Fruit fly (Drosophila melanogaster): Measurements from ENCODE around the gene AdipoR.

DNA sequence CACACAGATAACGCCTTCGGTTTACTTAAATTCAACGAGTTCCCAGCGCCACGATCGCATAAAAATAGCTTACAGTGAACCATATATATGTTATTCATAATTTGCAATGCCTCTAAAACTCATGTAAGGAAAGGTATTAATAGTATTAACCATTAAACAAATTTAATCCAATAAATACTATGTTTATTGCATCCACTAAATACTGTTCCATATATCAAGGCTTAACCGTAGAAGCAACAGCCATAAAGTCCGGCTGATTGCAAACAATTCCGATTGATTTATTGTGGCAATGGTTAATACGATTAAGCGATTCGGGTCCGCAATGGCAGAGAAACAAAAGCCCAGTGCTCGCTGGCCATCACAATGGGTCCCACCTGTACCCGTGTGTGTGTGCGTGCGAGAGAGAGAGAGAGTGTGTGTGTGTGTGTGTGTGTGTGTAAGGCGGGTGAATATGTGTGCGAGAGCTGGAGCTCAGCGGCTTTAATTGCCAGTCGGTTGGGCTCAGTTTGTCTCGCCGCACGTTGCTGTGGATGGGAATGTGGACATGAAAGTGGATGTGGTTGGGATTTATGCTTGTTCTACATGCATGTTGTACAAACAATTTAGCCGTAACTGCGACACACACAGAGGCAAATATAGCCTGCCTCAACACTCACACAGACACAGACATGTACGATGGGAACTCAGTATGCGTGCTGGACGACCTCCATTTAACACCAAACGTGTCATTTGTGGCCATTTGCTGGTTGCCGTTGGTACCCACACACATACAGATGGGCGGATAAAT, 52.9 kb downstream of the AdipoR start:
- no peak for TF ChIP-seq CG14711 (tag; optimal IDR thresholded peaks at IDR 0.05)
- no peak for TF ChIP-seq Clk (GFP tag; optimal IDR thresholded peaks at IDR 0.05)
- TF ChIP-seq CG1620 (GFP tag; optimal IDR thresholded peaks at IDR 0.05) = no peak
- TF ChIP-seq ovo (GFP tag; optimal IDR thresholded peaks at IDR 0.05) = no peak
- no peak for TF ChIP-seq kay (GFP tag; ENCODE audit: borderline replicate concordance)
- TF ChIP-seq Hr96 (GFP tag; optimal IDR thresholded peaks at IDR 0.05) = no peak
- TF ChIP-seq CG7101 (tag; optimal IDR thresholded peaks at IDR 0.05) = no peak
- peak; percentile 29 for TF ChIP-seq pad (GFP tag; optimal IDR thresholded peaks at IDR 0.05)
- TF ChIP-seq cic (GFP tag; optimal IDR thresholded peaks at IDR 0.05) = no peak
- no peak for TF ChIP-seq CG33017 (tag; optimal IDR thresholded peaks at IDR 0.05)
